Fruit fly (Drosophila melanogaster): ENCODE results near the gene CG4194.

The CG4194 gene

DNA sequence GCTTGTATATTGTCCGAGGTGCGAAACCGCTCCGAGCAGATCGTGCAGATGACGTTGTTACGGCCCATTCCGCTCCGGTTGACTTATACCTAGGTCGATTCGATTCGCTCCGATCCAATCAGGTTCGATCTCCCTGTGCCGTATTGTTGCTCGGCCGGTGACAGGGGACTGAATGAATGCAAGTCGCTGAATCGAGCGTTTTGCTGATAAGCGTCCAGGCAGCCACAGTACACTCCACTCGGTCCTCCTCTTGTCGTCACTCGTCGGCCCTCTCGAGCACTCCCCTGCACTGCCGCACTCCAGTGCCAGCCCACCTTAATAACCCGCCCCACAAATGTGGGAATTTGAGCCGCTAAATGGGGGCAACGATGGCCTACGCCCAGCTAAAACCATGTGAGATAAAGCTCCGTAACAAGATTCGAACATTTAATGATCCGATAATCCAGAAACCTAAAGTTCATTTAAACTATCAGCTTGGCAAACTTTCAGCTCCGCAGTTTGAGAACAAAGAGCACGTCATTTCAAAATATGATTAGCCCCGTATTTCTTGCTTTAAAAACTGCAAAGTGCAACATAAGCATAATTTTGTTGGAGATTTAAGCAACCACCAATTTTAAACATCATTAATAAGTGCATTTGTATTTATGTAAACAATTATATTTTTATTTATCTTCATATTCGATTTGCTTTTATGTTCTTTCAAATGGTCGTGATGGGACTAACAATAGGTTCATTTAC is 24.6 kb upstream of the CG4194 start, which contains the start of gene CG4325:
Gene CG4325, minus strand, starts transcription at position 159 of the 738 bp plus-strand sequence.
- TF ChIP-seq pzg (GFP tag; optimal IDR thresholded peaks at IDR 0.05) (no peak), pros (GFP tag; optimal IDR thresholded peaks at IDR 0.05) (no peak), crol (GFP tag; IDR thresholded peaks at IDR 0.05) (peak; percentile 70), zfh1 (GFP tag; IDR thresholded peaks at IDR 0.05) (no peak), grn (GFP tag; optimal IDR thresholded peaks at IDR 0.05) (peak; percentile 2), Deaf1 (tag; optimal IDR thresholded peaks at IDR 0.05) (peak; percentile 19), ab (GFP tag; optimal IDR thresholded peaks at IDR 0.05) (no peak), Dek (tag; optimal IDR thresholded peaks at IDR 0.05) (no peak), gro (GFP tag; optimal IDR thresholded peaks at IDR 0.05) (no peak), unpg (GFP tag; optimal IDR thresholded peaks at IDR 0.05) (no peak)

dm6 chrX:2048778-2049686 is 19.4 kb upstream of the CG4194 start:
- TF ChIP-seq CG12744 (GFP tag; optimal IDR thresholded peaks at IDR 0.05) (no peak), CG12769 (tag; optimal IDR thresholded peaks at IDR 0.05) (peak; percentile 22), ftz-f1 (GFP tag; optimal IDR thresholded peaks at IDR 0.05) (peak; percentile 72), CG5245 (GFP tag; optimal IDR thresholded peaks at IDR 0.05) (no peak), h (optimal IDR thresholded peaks at IDR 0.05) (no peak), Nf-YA (GFP tag; IDR thresholded peaks at IDR 0.05) (no peak), z (GFP tag; IDR thresholded peaks at IDR 0.05) (peak; percentile 92), wek (GFP tag; optimal IDR thresholded peaks at IDR 0.05) (no peak), run (tag; optimal IDR thresholded peaks at IDR 0.05) (no peak), Poxn (GFP tag; IDR thresholded peaks at IDR 0.05) (no peak), CG3847 (GFP tag; IDR thresholded peaks at IDR 0.05) (no peak), fd96Cb (tag; optimal IDR thresholded peaks at IDR 0.05) (no peak), cas (GFP tag; IDR thresholded peaks at IDR 0.05) (no peak), CG17359 (tag; optimal IDR thresholded peaks at IDR 0.05) (no peak), CG2889 (GFP tag; IDR thresholded peaks at IDR 0.05) (no peak), CG9609 (GFP tag; optimal IDR thresholded peaks at IDR 0.05) (no peak), Nf-YC (tag; optimal IDR thresholded peaks at IDR 0.05) (no peak), sens (GFP tag) (peak; percentile 71), twi (tag; optimal IDR thresholded peaks at IDR 0.05) (no peak), CG2712 (tag; optimal IDR thresholded peaks at IDR 0.05) (no peak), CG2875 (GFP tag; optimal IDR thresholded peaks at IDR 0.05) (no peak), CG34376 (GFP tag; optimal IDR thresholded peaks at IDR 0.05) (peak; percentile 11), Sry-δ (GFP tag; optimal IDR thresholded peaks at IDR 0.05) (no peak), ems (GFP tag; optimal IDR thresholded peaks at IDR 0.05) (no peak), CG1792 (GFP tag; optimal IDR thresholded peaks at IDR 0.05) (no peak), bbx (GFP tag; IDR thresholded peaks at IDR 0.05; ENCODE audit: partially characterized antibody) (no peak), Pdp1 (GFP tag; optimal IDR thresholded peaks at IDR 0.05) (peak in 1 of 2 experiments; percentile 67), CG6254 (GFP tag; optimal IDR thresholded peaks at IDR 0.05) (no peak), CG4820 (GFP tag; optimal IDR thresholded peaks at IDR 0.05) (no peak), CG7372 (GFP tag; IDR thresholded peaks at IDR 0.05) (peak; percentile 69), nerfin-1 (tag; optimal IDR thresholded peaks at IDR 0.05) (no peak), en (GFP tag; optimal IDR thresholded peaks at IDR 0.05) (no peak), kah (GFP tag; optimal IDR thresholded peaks at IDR 0.05) (no peak), Ets65A (GFP tag) (peak; percentile 76), maf-S (GFP tag; optimal IDR thresholded peaks at IDR 0.05) (no peak), Awh (GFP tag; IDR thresholded peaks at IDR 0.05) (no peak), Adf1 (GFP tag; IDR thresholded peaks at IDR 0.05) (no peak), E2f2 (GFP tag; IDR thresholded peaks at IDR 0.05) (no peak)
